Worm (Caenorhabditis elegans): ENCODE measurements around the gene K03H9.3.

The K03H9.3 gene

DNA sequence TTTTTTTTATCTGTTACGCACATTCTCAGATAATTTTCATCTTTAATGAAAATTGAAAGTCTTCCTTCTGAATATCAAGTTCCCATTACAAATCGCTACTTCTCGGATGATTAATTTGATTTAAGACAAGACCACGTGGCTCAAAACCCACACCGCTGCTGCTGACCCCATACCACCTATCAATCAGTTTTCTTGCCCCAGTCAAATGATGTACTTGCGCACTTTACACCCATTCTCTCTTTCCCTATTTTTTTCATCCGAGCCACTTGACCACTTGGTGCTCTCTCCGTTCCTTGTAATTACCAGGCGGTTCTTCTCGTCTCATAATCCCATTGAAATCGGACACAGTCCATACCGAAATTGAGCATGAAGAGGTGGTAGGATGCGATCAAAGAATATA is 28.9 kb upstream of the K03H9.3 start:
- TF ChIP-seq ceh-9 (tag; optimal IDR thresholded peaks at IDR 0.05) = no peak
- TF ChIP-seq unc-55 (GFP tag; optimal IDR thresholded peaks at IDR 0.05) = peak; percentile 52
- no peak for TF ChIP-seq unc-86 (tag; optimal IDR thresholded peaks at IDR 0.05)
- TF ChIP-seq sdc-2 (tag; optimal IDR thresholded peaks at IDR 0.05) = no peak
- no peak for TF ChIP-seq ceh-6 (GFP tag; optimal IDR thresholded peaks at IDR 0.05)
- TF ChIP-seq nhr-11 (tag; optimal IDR thresholded peaks at IDR 0.05) = no peak

DNA sequence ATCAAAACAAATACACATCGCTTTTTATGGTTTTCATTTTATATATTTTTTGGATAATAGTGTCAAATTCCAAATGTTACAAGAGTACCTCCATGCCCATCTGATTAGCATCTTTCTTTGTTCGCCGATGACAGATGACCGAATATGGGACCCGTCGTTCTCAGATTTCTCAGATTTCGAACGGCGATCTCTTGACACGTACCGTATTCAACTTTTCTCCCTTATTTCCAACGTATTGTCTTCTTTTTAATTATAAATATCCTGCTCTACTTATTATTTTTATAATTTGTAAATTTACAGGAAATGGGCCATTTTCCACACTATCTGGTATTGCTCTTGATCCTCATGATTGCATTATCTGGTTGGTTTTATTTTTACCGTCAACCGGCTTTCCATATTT is 24.5 kb upstream of the K03H9.3 start, which contains the start of gene zig-10:
Gene zig-10, plus strand, starts transcription at position 301 of the 400 bp plus-strand sequence.
- TF ChIP-seq unc-3 (GFP tag; conservative IDR thresholded peaks at IDR 0.05) = no peak
- TF ChIP-seq unc-3 (tag; optimal IDR thresholded peaks at IDR 0.05) = no peak
- no peak for TF ChIP-seq pax-1 (tag; optimal IDR thresholded peaks at IDR 0.05)
- TF ChIP-seq madf-2 (tag; optimal IDR thresholded peaks at IDR 0.05) = no peak
- TF ChIP-seq zip-5 (tag; optimal IDR thresholded peaks at IDR 0.05) = no peak
- TF ChIP-seq elt-2 (tag; optimal IDR thresholded peaks at IDR 0.05) = no peak
- TF ChIP-seq ceh-24 (tag; optimal IDR thresholded peaks at IDR 0.05) = no peak
- no peak for TF ChIP-seq elt-4 (tag; optimal IDR thresholded peaks at IDR 0.05)
- no peak for TF ChIP-seq ets-4 (tag; optimal IDR thresholded peaks at IDR 0.05)
- TF ChIP-seq fkh-6 (tag; optimal IDR thresholded peaks at IDR 0.05) = no peak

DNA sequence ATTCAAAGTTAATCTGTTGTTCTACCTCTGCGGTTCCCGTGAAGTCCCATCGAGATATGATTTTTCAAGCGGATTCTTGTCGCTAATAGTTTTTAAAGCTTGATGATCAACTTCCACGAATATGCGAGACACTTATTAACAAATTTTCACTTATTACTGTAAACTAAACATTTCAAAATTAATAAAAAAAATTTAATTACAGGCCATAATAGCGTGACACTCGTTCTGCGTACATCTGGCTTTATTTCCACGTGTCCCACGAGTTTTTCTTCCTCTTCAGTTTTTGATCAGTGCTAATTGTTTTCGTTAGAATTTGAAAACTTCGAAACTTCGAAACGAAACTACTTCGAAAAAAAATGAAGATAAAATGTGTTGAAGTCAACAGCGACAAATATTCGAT is 21.3 kb upstream of the K03H9.3 start, which contains the start of gene btb-2:
Gene btb-2, plus strand, starts transcription at position 301 of the 400 bp plus-strand sequence.
- TF ChIP-seq ceh-19 (GFP tag; optimal IDR thresholded peaks at IDR 0.05) (no peak), hlh-8 (tag; optimal IDR thresholded peaks at IDR 0.05) (no peak), ceh-45 (GFP tag; IDR thresholded peaks at IDR 0.05) (no peak), Y22D7AL.16 (tag; optimal IDR thresholded peaks at IDR 0.05) (no peak), sox-4 (tag; optimal IDR thresholded peaks at IDR 0.05) (no peak), elt-4 (tag; optimal IDR thresholded peaks at IDR 0.05) (no peak), ceh-30 (tag; optimal IDR thresholded peaks at IDR 0.05) (no peak), ref-2 (tag; optimal IDR thresholded peaks at IDR 0.05) (no peak), unc-55 (GFP tag; optimal IDR thresholded peaks at IDR 0.05) (no peak), pqm-1 (tag; optimal IDR thresholded peaks at IDR 0.05) (no peak), dmd-4 (tag; optimal IDR thresholded peaks at IDR 0.05; ENCODE audit: borderline replicate concordance) (no peak), C08G9.2 (tag; optimal IDR thresholded peaks at IDR 0.05) (no peak), nhr-11 (tag; optimal IDR thresholded peaks at IDR 0.05) (no peak)

DNA sequence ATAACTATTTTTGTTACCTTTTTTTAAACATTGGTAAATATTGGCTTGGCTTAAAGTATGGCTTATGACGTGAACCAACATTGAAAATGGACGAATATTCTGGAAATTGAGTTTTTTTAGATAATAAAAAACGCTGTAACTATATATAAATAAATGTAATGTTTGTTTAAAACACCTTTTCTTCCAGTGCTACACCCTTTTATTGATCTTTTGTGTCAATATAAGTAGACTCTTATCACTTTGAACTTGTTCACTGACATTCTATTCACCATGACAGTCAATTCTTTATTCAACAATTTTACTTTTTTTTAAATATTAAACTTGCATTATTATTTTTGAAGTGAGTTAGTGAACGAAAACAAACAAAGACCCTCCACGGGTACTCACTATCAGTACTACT is 19.7 kb upstream of the K03H9.3 start, which contains the start of gene T25D10.1:
Gene T25D10.1, plus strand, starts transcription at position 169 of the 400 bp plus-strand sequence.
- TF ChIP-seq ceh-14 (tag; optimal IDR thresholded peaks at IDR 0.05) (no peak), pha-2 (tag; optimal IDR thresholded peaks at IDR 0.05) (no peak), dmd-4 (tag; optimal IDR thresholded peaks at IDR 0.05; ENCODE audit: borderline replicate concordance) (no peak), nfya-1 (tag; optimal IDR thresholded peaks at IDR 0.05) (no peak), npax-4 (tag; optimal IDR thresholded peaks at IDR 0.05) (no peak), hlh-15 (tag; optimal IDR thresholded peaks at IDR 0.05) (no peak), lin-11 (tag; optimal IDR thresholded peaks at IDR 0.05) (no peak), odd-2 (tag; optimal IDR thresholded peaks at IDR 0.05) (no peak), C38D4.7 (GFP tag; optimal IDR thresholded peaks at IDR 0.05) (no peak), che-1 (tag; optimal IDR thresholded peaks at IDR 0.05) (no peak), zip-5 (tag; optimal IDR thresholded peaks at IDR 0.05) (no peak), ceh-6 (GFP tag; optimal IDR thresholded peaks at IDR 0.05) (no peak), ceh-24 (tag; optimal IDR thresholded peaks at IDR 0.05) (no peak), hlh-8 (tag; optimal IDR thresholded peaks at IDR 0.05) (no peak)

DNA sequence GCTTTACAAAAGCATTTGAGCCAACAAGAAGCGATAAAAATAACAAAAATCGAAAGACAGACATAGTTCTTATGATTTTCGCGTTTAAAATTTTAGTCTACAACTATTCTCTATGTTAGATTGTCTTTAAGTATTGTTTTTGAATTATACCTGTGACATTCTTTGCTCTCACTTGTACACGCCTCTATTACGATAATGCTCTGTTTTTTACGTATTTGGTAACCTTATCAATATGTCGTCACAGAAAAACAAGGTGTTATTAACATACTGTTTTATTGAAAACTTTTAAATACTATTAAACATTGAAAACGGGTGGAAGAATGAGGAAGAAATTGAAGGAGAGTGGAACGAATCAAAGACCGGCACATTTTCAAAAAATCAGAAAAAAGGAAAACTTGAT is 15.6 kb upstream of the K03H9.3 start, which contains the start of gene spp-11:
Gene spp-11, minus strand, starts transcription at position 101 of the 400 bp plus-strand sequence.
- TF ChIP-seq tbx-7 (tag; optimal IDR thresholded peaks at IDR 0.05) (no peak), odd-2 (tag; optimal IDR thresholded peaks at IDR 0.05) (no peak), dve-1 (tag; optimal IDR thresholded peaks at IDR 0.05) (no peak), ets-4 (tag; optimal IDR thresholded peaks at IDR 0.05) (no peak), ceh-22 (tag; optimal IDR thresholded peaks at IDR 0.05) (no peak), lim-6 (tag; optimal IDR thresholded peaks at IDR 0.05) (no peak), ceh-2 (tag; optimal IDR thresholded peaks at IDR 0.05) (no peak), unc-42 (tag; optimal IDR thresholded peaks at IDR 0.05) (no peak), fkh-6 (tag; optimal IDR thresholded peaks at IDR 0.05) (no peak), ceh-6 (GFP tag; optimal IDR thresholded peaks at IDR 0.05) (no peak), nhr-11 (tag; optimal IDR thresholded peaks at IDR 0.05) (no peak), ceh-45 (GFP tag; IDR thresholded peaks at IDR 0.05) (no peak), elt-4 (tag; optimal IDR thresholded peaks at IDR 0.05) (no peak), ceh-31 (tag; optimal IDR thresholded peaks at IDR 0.05) (no peak), elt-2 (tag; optimal IDR thresholded peaks at IDR 0.05) (no peak), tbx-2 (tag; optimal IDR thresholded peaks at IDR 0.05) (no peak), syd-9 (tag; optimal IDR thresholded peaks at IDR 0.05) (no peak), pha-2 (tag; optimal IDR thresholded peaks at IDR 0.05) (no peak), npax-4 (tag; optimal IDR thresholded peaks at IDR 0.05) (no peak)
